Fruit fly (Drosophila melanogaster) whole organism, embryonic: ENCODE data around the gene CG31191.
A peak's percentile ranks its signal among the peaks of the same experiment; 100 is the strongest.

Source experiments
- Awh ChIP-seq: fragments of 200-800 bp; sonication (Bioruptor generic); IDR thresholded peaks from 2 replicates; pipeline ENCODE4, ENCODE4 v1.3.6; 2022; ENCODE audit warnings: missing biosample characterization, missing genetic modification characterization
- B-H1 ChIP-seq: fragments of 200-800 bp; sonication (Bioruptor generic); IDR thresholded peaks from 3 replicates; pipeline ENCODE4 v1.3.6; 2022; ENCODE audit warnings: missing biosample characterization, missing genetic modification characterization
- Bteb2 ChIP-seq: fragments of 200-800 bp; sonication (Bioruptor generic); optimal IDR thresholded peaks from 2 replicates; lab custom pipeline; 2016; ENCODE audit warnings: missing biosample characterization, missing genetic modification characterization
- C15 ChIP-seq: fragments of 200-800 bp; sonication (Bioruptor generic); IDR thresholded peaks from 3 replicates; pipeline ENCODE4 v1.3.6; 2022; ENCODE audit warnings: missing biosample characterization, missing genetic modification characterization
- CG1024 ChIP-seq: fragments of 200-800 bp; sonication (Bioruptor generic); IDR thresholded peaks from 2 replicates; pipeline ENCODE4 v1.3.6; 2022; ENCODE audit warnings: missing biosample characterization, missing genetic modification characterization
- CG10431 ChIP-seq: fragments of 200-800 bp; sonication (Bioruptor generic); optimal IDR thresholded peaks from 3 replicates; lab custom pipeline; 2018; ENCODE audit warnings: missing biosample characterization, mild to moderate bottlenecking, missing genetic modification characterization
- CG10462 ChIP-seq: fragments of 200-800 bp; sonication (Bioruptor generic); optimal IDR thresholded peaks from 2 replicates; lab custom pipeline; 2016; ENCODE audit warnings: missing biosample characterization, missing genetic modification characterization
- CG10979 ChIP-seq: fragments of 200-800 bp; sonication (Bioruptor generic); optimal IDR thresholded peaks from 2 replicates; lab custom pipeline; 2018; ENCODE audit warnings: missing biosample characterization, mild to moderate bottlenecking, missing genetic modification characterization, moderate library complexity
- CG12744 ChIP-seq: fragments of 200-800 bp; sonication (Bioruptor generic); optimal IDR thresholded peaks from 2 replicates; lab custom pipeline; 2016; ENCODE audit warnings: missing biosample characterization, missing genetic modification characterization
- CG14710 ChIP-seq: fragments of 200-800 bp; sonication (Bioruptor generic); optimal IDR thresholded peaks from 3 replicates; lab custom pipeline; 2019; ENCODE audit warnings: missing biosample characterization, mild to moderate bottlenecking, missing genetic modification characterization, moderate library complexity
- CG15696 ChIP-seq: fragments of 200-800 bp; sonication (Bioruptor generic); optimal IDR thresholded peaks from 2 replicates; lab custom pipeline; 2019; ENCODE audit warnings: missing biosample characterization, mild to moderate bottlenecking, missing genetic modification characterization, moderate library complexity
- CG16813 ChIP-seq: fragments of 200-800 bp; sonication (Bioruptor generic); IDR thresholded peaks from 3 replicates; pipeline ENCODE4 v1.3.6; 2022; ENCODE audit warnings: missing biosample characterization, missing genetic modification characterization; ENCODE audit not compliant: partially characterized antibody
- CG17328 ChIP-seq: fragments of 200-800 bp; sonication (Bioruptor generic); IDR thresholded peaks from 2 replicates; pipeline ENCODE4 v1.3.6; 2022; ENCODE audit warnings: missing biosample characterization, missing genetic modification characterization
- CG17912 ChIP-seq: fragments of 200-800 bp; sonication (Bioruptor generic); optimal IDR thresholded peaks from 2 replicates; lab custom pipeline; 2018; ENCODE audit warnings: missing biosample characterization, mild to moderate bottlenecking, missing genetic modification characterization
- CG1792 ChIP-seq: fragments of 200-800 bp; sonication (Bioruptor generic); optimal IDR thresholded peaks from 2 replicates; lab custom pipeline; 2016; ENCODE audit warnings: missing biosample characterization, missing genetic modification characterization
- CG2712 ChIP-seq: fragments of 200-800 bp; optimal IDR thresholded peaks from 3 replicates; lab custom pipeline; 2019; ENCODE audit warnings: missing biosample characterization, mild to moderate bottlenecking, missing genetic modification characterization, moderate library complexity
- CG30020 ChIP-seq: fragments of 200-800 bp; optimal IDR thresholded peaks from 2 replicates; lab custom pipeline; 2019; ENCODE audit warnings: missing biosample characterization, mild to moderate bottlenecking, missing genetic modification characterization, moderate library complexity
- CG3065 ChIP-seq: fragments of 200-800 bp; sonication (Bioruptor generic); optimal IDR thresholded peaks from 2 replicates; lab custom pipeline; 2016; ENCODE audit warnings: missing biosample characterization, missing genetic modification characterization
- CG4360 ChIP-seq: fragments of 200-800 bp; sonication (Bioruptor generic); IDR thresholded peaks from 2 replicates; pipeline ENCODE4 v1.3.6; 2022; ENCODE audit warnings: missing biosample characterization, missing genetic modification characterization
- CG4617 ChIP-seq: fragments of 200-800 bp; sonication (Bioruptor generic); optimal IDR thresholded peaks from 3 replicates; lab custom pipeline; 2016; ENCODE audit warnings: missing biosample characterization, missing genetic modification characterization, borderline replicate concordance
- CG5180 ChIP-seq: fragments of 200-800 bp; sonication (Bioruptor generic); optimal IDR thresholded peaks from 3 replicates; lab custom pipeline; 2017; ENCODE audit warnings: missing biosample characterization, missing genetic modification characterization, mild to moderate bottlenecking, moderate library complexity, missing genetic modification reagents
- CG6175 ChIP-seq: fragments of 200-800 bp; sonication (Bioruptor generic); IDR thresholded peaks from 3 replicates; pipeline ENCODE4 v1.3.6; 2022; ENCODE audit warnings: missing biosample characterization, missing genetic modification characterization
- CG7928 ChIP-seq: fragments of 200-800 bp; sonication (Bioruptor generic); optimal IDR thresholded peaks from 2 replicates; lab custom pipeline; 2017; ENCODE audit warnings: missing biosample characterization, mild to moderate bottlenecking, missing genetic modification characterization
- CTCF ChIP-seq: fragments of 200-800 bp; sonication (Bioruptor generic); optimal IDR thresholded peaks from 2 replicates; lab custom pipeline; 2017; ENCODE audit warnings: missing biosample characterization, mild to moderate bottlenecking, missing genetic modification characterization, moderate library complexity
- Dp ChIP-seq: fragments of 200-800 bp; sonication (Bioruptor generic); optimal IDR thresholded peaks from 2 replicates; lab custom pipeline; 2018; ENCODE audit warnings: missing biosample characterization, mild to moderate bottlenecking, missing genetic modification characterization, moderate library complexity
- Ets65A ChIP-seq: fragments of 200-800 bp; sonication (Bioruptor generic); peaks from one replicate; lab custom pipeline; 2016; ENCODE audit warnings: missing biosample characterization, missing genetic modification characterization
- Jarid2 ChIP-seq: fragments of 200-800 bp; sonication (Bioruptor generic); optimal IDR thresholded peaks from 3 replicates; lab custom pipeline; 2017; ENCODE audit warnings: mild to moderate bottlenecking, missing biosample characterization, missing genetic modification reagents, missing genetic modification characterization
- Mad ChIP-seq: fragments of 200-800 bp; sonication (Bioruptor generic); optimal IDR thresholded peaks from 2 replicates; lab custom pipeline; 2016; ENCODE audit warnings: missing biosample characterization, missing genetic modification characterization
- Myb ChIP-seq: fragments of 200-800 bp; sonication (Bioruptor generic); optimal IDR thresholded peaks from 2 replicates; lab custom pipeline; 2016; ENCODE audit warnings: missing biosample characterization, missing genetic modification characterization
- NFAT ChIP-seq: fragments of 200-800 bp; sonication (Bioruptor generic); IDR thresholded peaks from 2 replicates; pipeline ENCODE4 v1.3.6; 2022; ENCODE audit warnings: missing biosample characterization, missing genetic modification characterization
- Sin3A ChIP-seq: fragments of >200 bp; optimal IDR thresholded peaks from 2 replicates; lab custom pipeline; 2018
- abd-A ChIP-seq: fragments of 200-800 bp; sonication (Bioruptor generic); optimal IDR thresholded peaks from 3 replicates; lab custom pipeline; 2019; ENCODE audit warnings: missing biosample characterization, mild to moderate bottlenecking, missing genetic modification characterization, moderate library complexity
- al ChIP-seq: fragments of 200-800 bp; sonication (Bioruptor generic); IDR thresholded peaks from 2 replicates; pipeline ENCODE4 v1.3.6; 2022; ENCODE audit warnings: missing biosample characterization, missing genetic modification characterization
- ash1 ChIP-seq: fragments of 200-800 bp; sonication (Bioruptor generic); optimal IDR thresholded peaks from 2 replicates; lab custom pipeline; 2018; ENCODE audit warnings: missing biosample characterization, mild to moderate bottlenecking, missing genetic modification characterization
- cas ChIP-seq: fragments of 200-800 bp; sonication (Bioruptor generic); IDR thresholded peaks from 2 replicates; pipeline ENCODE4 v1.3.6; 2022; ENCODE audit warnings: missing biosample characterization, missing genetic modification characterization
- chn ChIP-seq: fragments of 200-800 bp; sonication (Bioruptor generic); optimal IDR thresholded peaks from 2 replicates; lab custom pipeline; 2016; ENCODE audit warnings: missing biosample characterization, missing genetic modification characterization
- croc ChIP-seq: fragments of 200-800 bp; sonication (Bioruptor generic); conservative IDR thresholded peaks from 3 replicates; pipeline ENCODE4 v1.3.6; 2022; ENCODE audit warnings: missing biosample characterization, missing genetic modification characterization
- dpn ChIP-seq, 2 experiments: fragments of 200-800 bp; sonication (Bioruptor generic); optimal IDR thresholded peaks; 3 replicates each; lab custom pipeline; 2016; ENCODE audit warnings: missing biosample characterization in 2 of 2, missing genetic modification characterization in 2 of 2
- gro ChIP-seq: fragments of 200-800 bp; sonication (Bioruptor generic); optimal IDR thresholded peaks from 2 replicates; lab custom pipeline; 2016; ENCODE audit warnings: missing biosample characterization, missing genetic modification characterization
- lola ChIP-seq, 3 experiments: fragments of >200 bp in 2 of 3; fragments of 200-800 bp in 1 of 3; sonication (Bioruptor generic) in 1 of 3; optimal IDR thresholded peaks; 2 replicates each; lab custom pipeline; 2017 to 2019; ENCODE audit warnings: missing biosample characterization in 3 of 3, missing genetic modification characterization in 3 of 3, mild to moderate bottlenecking in 1 of 3, moderate library complexity in 1 of 3
- onecut ChIP-seq: fragments of 200-800 bp; sonication (Bioruptor generic); IDR thresholded peaks from 2 replicates; pipeline ENCODE4 v1.3.6; 2022; ENCODE audit warnings: missing biosample characterization, missing genetic modification characterization
- org-1 ChIP-seq: fragments of 200-800 bp; sonication (Bioruptor generic); optimal IDR thresholded peaks from 2 replicates; lab custom pipeline; 2017; ENCODE audit warnings: missing biosample characterization, missing genetic modification characterization
- otp ChIP-seq: fragments of 200-800 bp; sonication (Bioruptor generic); IDR thresholded peaks from 3 replicates; pipeline ENCODE4, ENCODE4 v1.3.6; 2022; ENCODE audit warnings: missing biosample characterization, missing genetic modification characterization
- pita ChIP-seq: fragments of 200-800 bp; sonication (Bioruptor generic); optimal IDR thresholded peaks from 2 replicates; lab custom pipeline; 2017; ENCODE audit warnings: missing biosample characterization, mild to moderate bottlenecking, missing genetic modification characterization
- pros ChIP-seq: fragments of 200-800 bp; sonication (Bioruptor generic); optimal IDR thresholded peaks from 3 replicates; lab custom pipeline; 2019; ENCODE audit warnings: missing biosample characterization, mild to moderate bottlenecking, missing genetic modification characterization, moderate library complexity
- pzg ChIP-seq: fragments of 200-800 bp; sonication (Bioruptor generic); optimal IDR thresholded peaks from 3 replicates; lab custom pipeline; 2018; ENCODE audit warnings: missing biosample characterization, mild to moderate bottlenecking, missing genetic modification characterization, moderate library complexity
- ro ChIP-seq: fragments of 200-800 bp; sonication (Bioruptor generic); IDR thresholded peaks from 2 replicates; pipeline ENCODE4 v1.3.6; 2022; ENCODE audit warnings: missing biosample characterization, missing genetic modification characterization
- schlank ChIP-seq: fragments of 200-800 bp; sonication (Bioruptor generic); optimal IDR thresholded peaks from 2 replicates; lab custom pipeline; 2018; ENCODE audit warnings: missing biosample characterization, mild to moderate bottlenecking, missing genetic modification characterization
- shn ChIP-seq: fragments of 200-800 bp; sonication (Bioruptor generic); optimal IDR thresholded peaks from 3 replicates; lab custom pipeline; 2016; ENCODE audit warnings: missing biosample characterization, missing genetic modification characterization
- slp2 ChIP-seq: fragments of 200-800 bp; sonication (Bioruptor generic); optimal IDR thresholded peaks from 2 replicates; lab custom pipeline; 2016; ENCODE audit warnings: missing biosample characterization, missing genetic modification characterization
- sna ChIP-seq: fragments of 200-800 bp; sonication (Bioruptor generic); IDR thresholded peaks from 2 replicates; pipeline ENCODE4 v1.3.6; 2022; ENCODE audit warnings: missing biosample characterization, missing genetic modification characterization; ENCODE audit not compliant: partially characterized antibody
- usp ChIP-seq: fragments of >200 bp; optimal IDR thresholded peaks from 2 replicates; lab custom pipeline; 2017; ENCODE audit warnings: missing biosample characterization, missing genetic modification characterization
- wek ChIP-seq: fragments of 200-800 bp; sonication (Bioruptor generic); optimal IDR thresholded peaks from 3 replicates; lab custom pipeline; 2018; ENCODE audit warnings: missing biosample characterization, mild to moderate bottlenecking, missing genetic modification characterization, moderate library complexity

The CG31191 gene

DNA sequence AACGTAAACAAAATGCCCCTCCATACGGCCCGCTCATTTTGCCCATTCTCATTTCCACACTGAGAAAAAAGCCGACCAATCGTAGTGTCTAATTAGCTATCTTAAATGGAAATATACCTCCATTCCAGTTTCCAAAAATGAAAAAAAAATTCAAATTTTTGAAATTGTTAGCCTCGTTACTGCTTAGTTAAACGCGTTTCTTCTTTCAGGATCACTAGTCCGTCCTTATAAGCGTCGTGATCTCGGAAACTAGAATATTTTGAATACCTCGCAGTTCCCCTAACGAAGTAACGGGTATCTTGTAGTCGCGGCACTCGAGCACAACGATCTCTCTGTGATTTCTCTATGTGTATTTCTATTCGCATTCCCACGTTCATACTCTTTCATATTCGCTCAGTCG, 44.3 kb upstream of the CG31191 start (continued):
- TF ChIP-seq onecut (GFP tag; lab: Robert Waterston, UW): no peak
- peak; percentile 20 for TF ChIP-seq CG14710
- TF ChIP-seq lola (GFP tag; optimal IDR thresholded peaks at IDR 0.05; lab: Kevin White, UChicago): no peak
- TF ChIP-seq NFAT (GFP tag; lab: Robert Waterston, UW): 0 out of 2 replicates have a peak, but pooled peaks have one; percentile 35
- no peak for TF ChIP-seq CG3065 (GFP tag; lab: Kevin White, UChicago)
- no peak for TF ChIP-seq CG30020 (tag; lab: Kevin White, UChicago)
- TF ChIP-seq CG10462 (GFP tag; lab: Kevin White, UChicago): no peak
- no peak for TF ChIP-seq CG17912 (GFP tag; lab: Kevin White, UChicago)
- TF ChIP-seq Dp: no peak
- TF ChIP-seq shn (GFP tag; lab: Kevin White, UChicago): peak; percentile 42
- no peak for TF ChIP-seq CG10979 (tag; lab: Kevin White, UChicago)
- TF ChIP-seq Sin3A (lab: Kevin White, UChicago): no peak
- peak; percentile 57 for TF ChIP-seq CG2712
- TF ChIP-seq CG7928 (GFP tag; lab: Kevin White, UChicago): no peak
- TF ChIP-seq Ets65A: peak; percentile 93
- peak; percentile 47 for TF ChIP-seq CG1792 (GFP tag; lab: Kevin White, UChicago)
- TF ChIP-seq C15 (GFP tag; lab: Robert Waterston, UW): no peak
- no peak for TF ChIP-seq pzg (GFP tag; lab: Kevin White, UChicago)
- no peak for TF ChIP-seq CG4617 (GFP tag; lab: Kevin White, UChicago)
- no peak for TF ChIP-seq otp (GFP tag; lab: Robert Waterston, UW)
- 0 out of 2 replicates have a peak, but pooled peaks have one; percentile 13 for TF ChIP-seq CG4360
- peak; percentile 20 for TF ChIP-seq schlank
- TF ChIP-seq gro (GFP tag; lab: Kevin White, UChicago): peak; percentile 36
- TF ChIP-seq ro (GFP tag; lab: Robert Waterston, UW): no peak
- no peak for TF ChIP-seq Jarid2
- TF ChIP-seq al (GFP tag; lab: Robert Waterston, UW): peak; percentile 44; the same call in 1 of the 2 replicates
- no peak for TF ChIP-seq sna (GFP tag; lab: Robert Waterston, UW)
- no peak for TF ChIP-seq CG16813
- peak; percentile 45 to 54 for TF ChIP-seq dpn (GFP tag; optimal IDR thresholded peaks at IDR 0.05; lab: Kevin White, UChicago)
- TF ChIP-seq CG15696 (tag; lab: Kevin White, UChicago): peak; percentile 33
- no peak for TF ChIP-seq CG5180 (GFP tag; lab: Kevin White, UChicago)
- TF ChIP-seq wek (GFP tag; lab: Kevin White, UChicago): no peak
- no peak for TF ChIP-seq CG12744 (GFP tag; lab: Kevin White, UChicago)
- TF ChIP-seq usp: no peak
- TF ChIP-seq CG6175 (GFP tag; lab: Robert Waterston, UW): peak; percentile 18; the same call in 1 of the 3 replicates
- no peak for TF ChIP-seq Mad (GFP tag; lab: Kevin White, UChicago)
- no peak for TF ChIP-seq cas (GFP tag; lab: Robert Waterston, UW)
- no peak for TF ChIP-seq pita (GFP tag; lab: Kevin White, UChicago)
- no peak for TF ChIP-seq pros (GFP tag; lab: Kevin White, UChicago)
- TF ChIP-seq slp2 (GFP tag; lab: Kevin White, UChicago): no peak
- TF ChIP-seq abd-A (tag; lab: Kevin White, UChicago): no peak
- TF ChIP-seq Myb (GFP tag; lab: Kevin White, UChicago): peak; percentile 28
- TF ChIP-seq CG10431 (GFP tag; lab: Kevin White, UChicago): no peak
- no peak for TF ChIP-seq croc (GFP tag; lab: Robert Waterston, UW)
- no peak for TF ChIP-seq ash1 (GFP tag; lab: Kevin White, UChicago)
- TF ChIP-seq B-H1 (GFP tag; lab: Robert Waterston, UW): 0 out of 3 replicates have a peak, but pooled peaks have one; percentile 29
- no peak for TF ChIP-seq Awh (GFP tag; lab: Robert Waterston, UW)
- peak; percentile 39 for TF ChIP-seq org-1 (GFP tag; lab: Kevin White, UChicago)
- no peak for TF ChIP-seq CG17328 (GFP tag; lab: Robert Waterston, UW)
- no peak for TF ChIP-seq CG1024 (GFP tag; lab: Robert Waterston, UW)
- TF ChIP-seq CTCF: no peak
- TF ChIP-seq Bteb2 (GFP tag; lab: Kevin White, UChicago): peak; percentile 37
- TF ChIP-seq chn: peak; percentile 6
